Worm (Caenorhabditis elegans) whole organism, early embryonic: ENCODE data around the gene ctf-18.

Source experiments
- B0310.2 ChIP-seq: sonication (generic microtip); optimal IDR thresholded peaks from 2 replicates; lab custom pipeline; 2016; ENCODE audit warnings: mild to moderate bottlenecking, missing genetic modification characterization, missing compliant biosample characterization
- F13C5.2 ChIP-seq: sonication (generic microtip); optimal IDR thresholded peaks from 2 replicates; lab custom pipeline; 2017; ENCODE audit warnings: mild to moderate bottlenecking, missing genetic modification characterization, inconsistent platforms, missing compliant biosample characterization
- aly-1 ChIP-seq: sonication (generic microtip); optimal IDR thresholded peaks from 2 replicates; lab custom pipeline; 2016; ENCODE audit warnings: missing genetic modification characterization, missing compliant biosample characterization
- ama-1 ChIP-seq: fragments of 150-350 bp; optimal IDR thresholded peaks from 2 replicates; lab custom pipeline; 2014
- ceh-13 ChIP-seq: fragments of 200-800 bp; sonication (Bioruptor generic); optimal IDR thresholded peaks from 2 replicates; lab custom pipeline; 2018; ENCODE audit warnings: mild to moderate bottlenecking, missing genetic modification characterization, missing compliant biosample characterization
- ceh-36 ChIP-seq: sonication (generic microtip); optimal IDR thresholded peaks from 2 replicates; lab custom pipeline; 2016; ENCODE audit warnings: missing genetic modification characterization, inconsistent platforms, missing compliant biosample characterization
- ets-7 ChIP-seq: sonication (generic microtip); optimal IDR thresholded peaks from 2 replicates; lab custom pipeline; 2016; ENCODE audit warnings: missing genotype, missing genetic modification characterization, missing compliant biosample characterization
- flt-1 ChIP-seq: fragments of 200-800 bp; sonication (Bioruptor generic); IDR thresholded peaks from 2 replicates; pipeline ENCODE4 v1.3.6; 2022; ENCODE audit warnings: missing genetic modification characterization, missing compliant biosample characterization
- hmbx-1 ChIP-seq: sonication (generic microtip); optimal IDR thresholded peaks from 2 replicates; lab custom pipeline; 2016; ENCODE audit warnings: mild to moderate bottlenecking, missing genetic modification characterization, missing compliant biosample characterization
- hmg-4 ChIP-seq: fragments of 200-800 bp; sonication (Bioruptor generic); optimal IDR thresholded peaks from 2 replicates; lab custom pipeline; 2018; ENCODE audit warnings: mild to moderate bottlenecking, missing genetic modification characterization, missing compliant biosample characterization
- hnd-1 ChIP-seq: sonication (generic microtip); optimal IDR thresholded peaks from 2 replicates; lab custom pipeline; 2016; ENCODE audit warnings: missing genetic modification characterization, missing compliant biosample characterization
- pes-1 ChIP-seq: fragments of 200-800 bp; sonication (Bioruptor generic); IDR thresholded peaks from 2 replicates; pipeline ENCODE4 v1.3.6; 2022; ENCODE audit warnings: missing genetic modification reagents, missing genetic modification characterization, missing compliant biosample characterization
- scrt-1 ChIP-seq: fragments of 200-800 bp; sonication (Bioruptor generic); IDR thresholded peaks from 2 replicates; pipeline ENCODE4 v1.3.6; 2022; ENCODE audit warnings: missing genetic modification characterization, missing compliant biosample characterization
- sea-1 ChIP-seq: fragments of 200-800 bp; sonication (Bioruptor generic); conservative IDR thresholded peaks from 2 replicates; pipeline ENCODE4 v1.3.6; 2022; ENCODE audit warnings: missing genetic modification characterization, missing compliant biosample characterization
- tbx-11 ChIP-seq: fragments of 200-800 bp; sonication (Bioruptor generic); IDR thresholded peaks from 2 replicates; pipeline ENCODE4 v1.3.6; 2022; ENCODE audit warnings: missing genetic modification characterization, missing compliant biosample characterization
- tbx-37 ChIP-seq: fragments of 200-800 bp; sonication (Bioruptor generic); conservative IDR thresholded peaks from 2 replicates; pipeline ENCODE4 v1.3.6; 2022; ENCODE audit warnings: missing genetic modification reagents, missing genetic modification characterization, missing compliant biosample characterization
- tra-4 ChIP-seq: sonication (generic microtip); optimal IDR thresholded peaks from 2 replicates; lab custom pipeline; 2017; ENCODE audit warnings: missing genetic modification characterization, missing compliant biosample characterization

Gene ctf-18

DNA sequence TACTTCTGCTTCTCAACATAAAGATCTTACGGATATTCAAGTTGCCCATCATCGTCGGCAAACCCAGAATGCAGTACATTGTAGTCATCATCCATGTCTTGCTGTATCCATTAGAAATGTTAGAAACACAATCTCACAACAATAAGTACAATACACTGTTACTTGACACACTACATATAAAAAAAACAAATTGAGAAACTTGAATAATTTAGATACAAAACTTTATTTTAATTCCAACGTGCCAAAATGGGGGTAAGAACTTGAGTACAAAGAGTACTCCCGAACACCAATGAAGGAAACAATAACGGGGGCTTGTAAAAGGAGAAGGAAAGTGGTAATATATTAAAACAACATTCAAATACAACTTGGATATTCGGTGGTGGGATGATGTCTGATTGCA is at the start of gene ctf-18:
Gene ctf-18, minus strand, starts transcription at position 101 of the 400 bp plus-strand sequence.
- TF ChIP-seq flt-1 (GFP tag; lab: Robert Waterston, UW) = no peak
- no peak for TF ChIP-seq tbx-37 (GFP tag; lab: Robert Waterston, UW)
- no peak for TF ChIP-seq hmbx-1 (tag; lab: Kevin White, UChicago)
- no peak for TF ChIP-seq ama-1 (lab: Kevin White, UChicago)
- no peak for TF ChIP-seq hmg-4 (GFP tag; lab: Kevin White, UChicago)
- TF ChIP-seq ceh-36 (tag; lab: Kevin White, UChicago) = no peak
- no peak for TF ChIP-seq ets-7 (tag; lab: Kevin White, UChicago)
- TF ChIP-seq tra-4 = no peak
- TF ChIP-seq pes-1 (GFP tag; lab: Robert Waterston, UW) = no peak
- no peak for TF ChIP-seq tbx-11 (GFP tag; lab: Robert Waterston, UW)
- no peak for TF ChIP-seq ceh-13 (GFP tag; lab: Kevin White, UChicago)
- TF ChIP-seq B0310.2 = no peak
- no peak for TF ChIP-seq sea-1 (GFP tag; lab: Robert Waterston, UW)
- TF ChIP-seq aly-1 = no peak
- no peak for TF ChIP-seq hnd-1 (tag; lab: Kevin White, UChicago)
- TF ChIP-seq F13C5.2 = no peak
- TF ChIP-seq scrt-1 (GFP tag; lab: Robert Waterston, UW) = no peak

DNA sequence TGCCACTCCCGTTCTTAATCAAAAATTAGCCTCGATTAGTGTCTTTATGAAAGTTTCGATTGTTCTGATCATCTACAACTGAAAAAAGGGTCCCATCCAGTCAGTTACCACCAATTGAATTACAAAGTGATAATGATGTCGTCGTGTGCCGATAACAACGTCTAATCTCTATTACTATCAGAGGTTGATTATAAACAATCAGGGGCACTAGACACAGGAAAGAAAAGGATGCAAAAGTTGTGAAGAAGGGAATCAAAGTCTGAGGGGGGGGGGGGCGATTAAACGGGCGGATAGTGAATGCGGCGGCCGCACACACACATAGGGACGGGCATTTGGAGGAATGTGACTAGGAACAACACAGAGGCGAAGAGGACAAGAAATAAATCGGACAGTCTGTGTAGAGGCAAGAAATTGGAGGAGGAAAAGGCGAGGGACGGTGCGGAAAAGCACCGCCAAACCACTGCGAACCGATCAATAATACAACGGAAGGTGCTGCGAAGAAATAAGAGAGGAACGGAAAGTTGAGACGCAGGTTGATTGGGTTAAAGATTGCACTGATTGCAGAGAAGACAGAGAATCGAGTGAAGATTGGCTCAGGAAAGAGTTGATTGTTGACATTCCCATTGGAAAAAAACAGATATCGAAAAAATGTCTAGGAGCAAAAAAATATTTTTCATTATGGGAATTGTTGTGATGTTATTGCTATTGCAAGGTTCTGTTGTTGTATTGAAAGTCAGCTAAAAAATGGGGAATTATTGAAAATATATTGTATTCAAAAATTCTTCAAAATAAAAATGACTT is 48.7 kb upstream of the ctf-18 start:
- TF ChIP-seq hmg-4 (GFP tag; lab: Kevin White, UChicago) (peak; percentile 79), tbx-37 (GFP tag; lab: Robert Waterston, UW) (no peak), B0310.2 (peak; percentile 45), ceh-36 (tag; lab: Kevin White, UChicago) (peak; percentile 28), pes-1 (GFP tag; lab: Robert Waterston, UW) (no peak)

DNA sequence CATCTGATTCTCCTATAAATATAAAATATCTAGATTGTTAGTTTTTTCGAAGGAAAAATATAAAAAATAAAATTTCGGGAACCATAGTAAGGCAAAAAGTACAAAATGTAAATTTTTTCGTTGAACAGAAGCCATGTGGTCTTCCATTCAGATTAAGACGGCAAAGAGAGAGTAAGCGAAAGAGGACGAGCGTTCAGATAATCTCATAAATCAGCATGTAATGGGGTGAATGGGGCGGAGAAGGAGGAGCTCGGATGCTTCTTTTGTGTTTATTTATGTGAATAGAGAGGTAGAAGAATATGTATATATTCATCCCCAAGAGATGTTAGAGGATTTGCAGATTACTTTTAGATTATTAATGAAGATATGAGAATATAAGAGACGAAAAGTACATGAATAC is 47.9 kb upstream of the ctf-18 start, which contains the start of gene pxf-1:
Gene pxf-1, minus strand, starts transcription at position 14 of the 400 bp plus-strand sequence.
- TF ChIP-seq pes-1 (GFP tag; lab: Robert Waterston, UW) = no peak
- TF ChIP-seq F13C5.2 = no peak
- no peak for TF ChIP-seq B0310.2
- TF ChIP-seq hmbx-1 (tag; lab: Kevin White, UChicago) = no peak
- no peak for TF ChIP-seq tra-4
- no peak for TF ChIP-seq hnd-1 (tag; lab: Kevin White, UChicago)
- no peak for TF ChIP-seq tbx-37 (GFP tag; lab: Robert Waterston, UW)
- no peak for TF ChIP-seq hmg-4 (GFP tag; lab: Kevin White, UChicago)
- no peak for TF ChIP-seq ets-7 (tag; lab: Kevin White, UChicago)
- no peak for TF ChIP-seq flt-1 (GFP tag; lab: Robert Waterston, UW)
- no peak for TF ChIP-seq aly-1
- no peak for TF ChIP-seq tbx-11 (GFP tag; lab: Robert Waterston, UW)

DNA sequence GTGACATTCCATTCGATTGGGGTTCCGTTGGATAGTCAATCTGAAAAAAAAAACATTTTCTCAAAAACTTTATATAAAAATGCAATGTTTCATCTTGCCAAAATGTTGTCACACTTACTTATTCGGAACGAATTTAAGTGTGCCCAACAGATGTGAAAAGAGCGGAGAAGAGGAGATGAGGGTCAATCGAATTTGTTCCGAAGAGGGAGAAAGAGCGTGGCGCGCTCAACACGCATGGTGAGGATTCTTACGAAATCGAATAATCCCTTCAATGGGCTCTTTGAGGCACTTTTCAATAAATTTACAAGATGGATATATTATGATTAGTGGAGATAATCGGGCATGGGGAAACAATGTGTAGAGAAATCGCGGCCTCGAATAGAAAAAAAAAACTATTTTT is 44.4 kb upstream of the ctf-18 start:
- no peak for TF ChIP-seq F13C5.2

DNA sequence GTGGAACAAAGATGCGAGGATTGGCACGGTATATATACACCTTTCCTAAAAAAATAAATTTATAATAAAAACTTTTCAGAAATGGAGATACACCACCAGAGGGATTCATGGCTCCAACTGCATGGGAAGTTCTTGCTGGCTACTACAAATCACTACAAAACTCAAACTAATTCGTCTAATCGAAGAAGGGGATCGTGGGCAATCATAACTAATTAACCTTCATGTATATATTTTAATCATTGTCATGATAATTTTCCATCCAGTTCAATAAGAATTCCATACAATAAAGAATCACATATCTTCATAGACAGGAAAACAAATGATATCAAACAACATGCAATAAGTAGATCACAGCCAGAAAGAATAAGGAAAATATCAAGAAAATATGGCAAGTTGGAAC is 37.6 kb upstream of the ctf-18 start:
- TF ChIP-seq tbx-11 (GFP tag; lab: Robert Waterston, UW) (no peak), tbx-37 (GFP tag; lab: Robert Waterston, UW) (no peak), flt-1 (GFP tag; lab: Robert Waterston, UW) (no peak), hnd-1 (tag; lab: Kevin White, UChicago) (no peak), ceh-13 (GFP tag; lab: Kevin White, UChicago) (no peak), scrt-1 (GFP tag; lab: Robert Waterston, UW) (no peak), pes-1 (GFP tag; lab: Robert Waterston, UW) (no peak), tra-4 (no peak), ets-7 (tag; lab: Kevin White, UChicago) (no peak), hmg-4 (GFP tag; lab: Kevin White, UChicago) (no peak), ama-1 (lab: Kevin White, UChicago) (no peak), F13C5.2 (no peak), ceh-36 (tag; lab: Kevin White, UChicago) (no peak)

DNA sequence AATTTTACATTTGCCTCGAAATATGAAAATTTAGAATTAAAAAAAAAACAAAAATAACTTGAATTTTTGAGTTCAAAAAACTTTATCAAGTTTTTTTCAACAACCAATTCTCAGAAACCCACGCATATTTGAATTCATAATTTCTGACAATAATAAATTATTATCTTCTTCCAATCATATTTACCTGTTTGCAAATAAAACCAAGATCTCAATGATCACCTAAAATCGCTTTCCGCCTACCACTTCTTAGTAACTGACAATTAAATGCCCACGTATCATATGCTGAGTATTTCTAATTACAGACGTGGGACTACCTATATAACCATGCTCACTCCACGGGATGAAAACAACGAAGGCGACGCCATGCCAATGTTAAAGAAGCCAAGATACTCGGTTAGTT is 35.3 kb upstream of the ctf-18 start, which contains the start of gene pps-1:
Gene pps-1, plus strand, starts transcription at position 301 of the 400 bp plus-strand sequence.
- TF ChIP-seq tbx-37 (GFP tag; lab: Robert Waterston, UW) (no peak), hnd-1 (tag; lab: Kevin White, UChicago) (no peak), B0310.2 (no peak), ceh-36 (tag; lab: Kevin White, UChicago) (no peak)

DNA sequence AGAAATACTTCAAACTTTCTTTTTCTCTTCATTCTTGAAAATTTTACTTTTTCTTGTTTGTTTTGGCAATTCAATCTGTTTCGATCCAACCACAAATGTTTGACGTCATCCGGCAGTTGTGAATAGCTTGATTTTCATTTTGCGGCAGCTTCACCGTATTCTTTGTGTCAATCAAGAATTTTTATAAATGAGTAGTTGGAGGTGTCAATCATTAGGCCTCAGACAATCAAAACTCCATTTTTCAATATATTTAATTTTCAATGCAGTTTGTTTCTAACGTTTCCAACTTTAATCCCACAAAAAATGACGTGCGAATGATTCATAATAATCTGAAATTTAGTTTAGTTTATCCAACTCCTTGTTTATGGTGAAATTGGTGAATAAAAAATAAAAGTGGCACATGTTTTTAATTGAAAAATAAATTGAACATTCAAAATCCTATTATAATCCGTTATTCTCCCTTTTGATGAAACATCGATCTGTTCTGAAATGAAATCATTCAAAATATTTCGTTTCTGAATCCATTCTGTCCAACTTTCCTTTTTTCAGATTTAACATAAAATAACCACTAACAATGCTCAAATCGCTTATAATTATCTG is 31.1 kb upstream of the ctf-18 start, which contains the start of gene ttr-53:
Gene ttr-53, plus strand, starts transcription at position 550 of the 600 bp plus-strand sequence.
- TF ChIP-seq hmbx-1 (tag; lab: Kevin White, UChicago) (no peak), hnd-1 (tag; lab: Kevin White, UChicago) (no peak), tbx-11 (GFP tag; lab: Robert Waterston, UW) (no peak), sea-1 (GFP tag; lab: Robert Waterston, UW) (no peak), F13C5.2 (no peak), tra-4 (no peak), flt-1 (GFP tag; lab: Robert Waterston, UW) (no peak), aly-1 (no peak), B0310.2 (no peak), ceh-36 (tag; lab: Kevin White, UChicago) (no peak), pes-1 (GFP tag; lab: Robert Waterston, UW) (no peak), ceh-13 (GFP tag; lab: Kevin White, UChicago) (no peak), ama-1 (lab: Kevin White, UChicago) (no peak), hmg-4 (GFP tag; lab: Kevin White, UChicago) (no peak), scrt-1 (GFP tag; lab: Robert Waterston, UW) (no peak), ets-7 (tag; lab: Kevin White, UChicago) (no peak), tbx-37 (GFP tag; lab: Robert Waterston, UW) (no peak)
